Fruit fly (Drosophila melanogaster) whole organism, embryonic: Measurements from ENCODE around the gene CG10663.
A peak's percentile ranks its signal among the peaks of the same experiment; 100 is the strongest.

Source experiments
- Blimp-1 ChIP-seq: fragments of 200-800 bp; sonication (Bioruptor generic); optimal IDR thresholded peaks from 3 replicates; lab custom pipeline; 2018; ENCODE audit warnings: missing biosample characterization, missing genetic modification characterization, mild to moderate bottlenecking, moderate library complexity, missing genetic modification reagents
- Bteb2 ChIP-seq: fragments of 200-800 bp; sonication (Bioruptor generic); optimal IDR thresholded peaks from 2 replicates; lab custom pipeline; 2016; ENCODE audit warnings: missing biosample characterization, missing genetic modification characterization
- CG42726 ChIP-seq: fragments of 200-800 bp; sonication (Bioruptor generic); IDR thresholded peaks from 2 replicates; pipeline ENCODE4 v1.3.6; 2022; ENCODE audit warnings: missing biosample characterization, missing genetic modification characterization; ENCODE audit not compliant: partially characterized antibody
- Dek ChIP-seq: fragments of 200-800 bp; sonication (Bioruptor generic); optimal IDR thresholded peaks from 3 replicates; lab custom pipeline; 2019; ENCODE audit warnings: missing biosample characterization, mild to moderate bottlenecking, missing genetic modification characterization, moderate library complexity
- ERR ChIP-seq: fragments of 200-800 bp; sonication (Bioruptor generic); optimal IDR thresholded peaks from 2 replicates; lab custom pipeline; 2016; ENCODE audit warnings: missing biosample characterization, missing genetic modification characterization
- Eip74EF ChIP-seq, 2 experiments: fragments of 200-800 bp in 1 of 2; fragments of >200 bp in 1 of 2; sonication (Bioruptor generic) in 1 of 2; optimal IDR thresholded peaks; 2 replicates each; lab custom pipeline; 2017 to 2019; ENCODE audit warnings: missing biosample characterization in 2 of 2, missing genetic modification characterization in 2 of 2, mild to moderate bottlenecking in 1 of 2, moderate library complexity in 1 of 2
- HLHmδ ChIP-seq: fragments of 200-800 bp; sonication (Bioruptor generic); optimal IDR thresholded peaks from 2 replicates; lab custom pipeline; 2018; ENCODE audit warnings: missing biosample characterization, mild to moderate bottlenecking, missing genetic modification characterization, moderate library complexity
- caup ChIP-seq: fragments of 200-800 bp; sonication (Bioruptor generic); optimal IDR thresholded peaks from 3 replicates; lab custom pipeline; 2017; ENCODE audit warnings: missing biosample characterization, mild to moderate bottlenecking, missing genetic modification characterization, moderate library complexity; ENCODE audit not compliant: severe bottlenecking
- fu2 ChIP-seq: fragments of 200-800 bp; sonication (Bioruptor generic); optimal IDR thresholded peaks from 2 replicates; lab custom pipeline; 2016; ENCODE audit warnings: missing biosample characterization, missing genetic modification characterization
- ken ChIP-seq: fragments of 200-800 bp; sonication (Bioruptor generic); IDR thresholded peaks from 3 replicates; pipeline ENCODE4 v1.3.6; 2022; ENCODE audit warnings: missing biosample characterization, missing genetic modification characterization
- oc ChIP-seq: fragments of 200-800 bp; sonication (Bioruptor generic); optimal IDR thresholded peaks from 2 replicates; lab custom pipeline; 2018; ENCODE audit warnings: missing biosample characterization, mild to moderate bottlenecking, missing genetic modification characterization, moderate library complexity
- psq ChIP-seq: fragments of 200-800 bp; sonication (Bioruptor generic); optimal IDR thresholded peaks from 2 replicates; lab custom pipeline; 2017; ENCODE audit warnings: missing biosample characterization, missing genetic modification characterization
- sr ChIP-seq: fragments of 200-800 bp; sonication (Bioruptor generic); IDR thresholded peaks from 3 replicates; pipeline ENCODE4 v1.3.6; 2022; ENCODE audit warnings: missing biosample characterization, missing genetic modification characterization
- zen ChIP-seq: fragments of 200-800 bp; sonication (Bioruptor generic); optimal IDR thresholded peaks from 3 replicates; lab custom pipeline; 2018; ENCODE audit warnings: missing biosample characterization, mild to moderate bottlenecking, missing genetic modification characterization, moderate library complexity

DNA sequence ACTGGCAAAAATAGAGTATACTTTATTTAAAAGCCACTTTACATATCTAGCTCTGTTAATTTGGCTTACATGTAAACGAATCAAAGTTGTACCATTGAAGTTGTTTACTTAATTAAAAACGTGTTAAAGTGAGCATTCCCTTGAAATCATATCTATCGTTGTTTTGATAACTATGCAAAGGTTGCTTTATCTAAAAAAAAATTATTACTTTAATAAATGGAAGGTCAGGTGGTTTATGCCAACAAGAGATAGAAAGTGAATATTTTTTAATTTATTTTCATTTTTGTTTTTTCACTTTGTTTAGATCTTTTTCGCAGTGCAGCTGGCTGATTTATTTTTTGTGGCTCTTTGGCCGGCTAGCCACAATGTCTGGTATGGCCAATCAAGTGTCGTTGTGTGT, 1.9 kb downstream of the CG10663 start:
- TF ChIP-seq zen (peak; percentile 13), fu2 (GFP tag; lab: Kevin White, UChicago) (peak; percentile 26), sr (GFP tag; lab: Robert Waterston, UW) (no peak), Eip74EF (GFP tag; optimal IDR thresholded peaks at IDR 0.05; lab: Kevin White, UChicago) (peak in 1 of 2 experiments; percentile 63), Blimp-1 (GFP tag; lab: Kevin White, UChicago) (peak; percentile 69), Bteb2 (GFP tag; lab: Kevin White, UChicago) (peak; percentile 52), ERR (GFP tag; lab: Kevin White, UChicago) (no peak), oc (peak; percentile 37), CG42726 (GFP tag; lab: Robert Waterston, UW) (no peak), Dek (tag; lab: Kevin White, UChicago) (peak; percentile 63), HLHmδ (no peak), ken (GFP tag; lab: Robert Waterston, UW) (peak; percentile 27; the same call in 1 of the 3 replicates), psq (peak; percentile 3), caup (GFP tag; lab: Kevin White, UChicago) (peak; percentile 56)
